Fruit fly (Drosophila melanogaster) whole organism, pupa: ENCODE measurements around the gene Or94b.

Experiments used
- CG13204 ChIP-seq: fragments of 200-800 bp; sonication (Bioruptor generic); optimal IDR thresholded peaks from 2 replicates; lab custom pipeline; 2018; ENCODE audit warnings: missing biosample characterization, mild to moderate bottlenecking, missing genetic modification characterization, moderate library complexity
- CG14655 ChIP-seq: fragments of 200-800 bp; sonication (Bioruptor generic); optimal IDR thresholded peaks from 3 replicates; lab custom pipeline; 2017; ENCODE audit warnings: mild to moderate bottlenecking, missing biosample characterization, missing genetic modification reagents, missing genetic modification characterization
- CG4496 ChIP-seq: fragments of 200-800 bp; sonication (Bioruptor generic); IDR thresholded peaks from 3 replicates; pipeline ENCODE4 v1.3.6; 2022; ENCODE audit warnings: missing biosample characterization, missing genetic modification characterization
- CG9948 ChIP-seq: fragments of 200-800 bp; sonication (Bioruptor generic); optimal IDR thresholded peaks from 2 replicates; lab custom pipeline; 2018; ENCODE audit warnings: missing biosample characterization, mild to moderate bottlenecking, missing genetic modification characterization, moderate library complexity
- EcR ChIP-seq: fragments of 200-800 bp; sonication (Bioruptor generic); optimal IDR thresholded peaks from 3 replicates; lab custom pipeline; 2019; ENCODE audit warnings: missing biosample characterization, missing genetic modification characterization, mild to moderate bottlenecking, moderate library complexity, missing genetic modification reagents
- Pif1B ChIP-seq: fragments of 200-800 bp; sonication (Bioruptor generic); optimal IDR thresholded peaks from 3 replicates; lab custom pipeline; 2016; ENCODE audit warnings: missing biosample characterization, missing genetic modification characterization
- gl ChIP-seq: fragments of 200-800 bp; sonication (Bioruptor generic); optimal IDR thresholded peaks from 2 replicates; lab custom pipeline; 2018; ENCODE audit warnings: missing biosample characterization, mild to moderate bottlenecking, missing genetic modification characterization

- TF ChIP-seq CG13204 (GFP tag; lab: Kevin White, UChicago) (no peak), gl (tag; lab: Kevin White, UChicago) (no peak), CG14655 (GFP tag; lab: Kevin White, UChicago) (peak; percentile 34), CG4496 (GFP tag; lab: Robert Waterston, UW) (peak; percentile 43; the same call in 1 of the 3 replicates), EcR (GFP tag; lab: Kevin White, UChicago) (no peak), Pif1B (no peak), CG9948 (tag; lab: Kevin White, UChicago) (no peak)
Observed at dm6 chr3R:23028506-23028905, 39.4 kb downstream of the Or94b start.
